Worm (Caenorhabditis elegans) whole organism, early embryonic: ENCODE results near the gene F20G2.2.

Experiments used
- B0310.2 ChIP-seq: sonication (generic microtip); optimal IDR thresholded peaks from 2 replicates; lab custom pipeline; 2016; ENCODE audit warnings: mild to moderate bottlenecking, missing genetic modification characterization, missing compliant biosample characterization
- F13C5.2 ChIP-seq: sonication (generic microtip); optimal IDR thresholded peaks from 2 replicates; lab custom pipeline; 2017; ENCODE audit warnings: mild to moderate bottlenecking, missing genetic modification characterization, inconsistent platforms, missing compliant biosample characterization
- aly-1 ChIP-seq: sonication (generic microtip); optimal IDR thresholded peaks from 2 replicates; lab custom pipeline; 2016; ENCODE audit warnings: missing genetic modification characterization, missing compliant biosample characterization
- ama-1 ChIP-seq: fragments of 150-350 bp; optimal IDR thresholded peaks from 2 replicates; lab custom pipeline; 2014
- ceh-13 ChIP-seq: fragments of 200-800 bp; sonication (Bioruptor generic); optimal IDR thresholded peaks from 2 replicates; lab custom pipeline; 2018; ENCODE audit warnings: mild to moderate bottlenecking, missing genetic modification characterization, missing compliant biosample characterization
- ceh-36 ChIP-seq: sonication (generic microtip); optimal IDR thresholded peaks from 2 replicates; lab custom pipeline; 2016; ENCODE audit warnings: missing genetic modification characterization, inconsistent platforms, missing compliant biosample characterization
- ets-7 ChIP-seq: sonication (generic microtip); optimal IDR thresholded peaks from 2 replicates; lab custom pipeline; 2016; ENCODE audit warnings: missing genotype, missing genetic modification characterization, missing compliant biosample characterization
- flt-1 ChIP-seq: fragments of 200-800 bp; sonication (Bioruptor generic); IDR thresholded peaks from 2 replicates; pipeline ENCODE4 v1.3.6; 2022; ENCODE audit warnings: missing genetic modification characterization, missing compliant biosample characterization
- hmbx-1 ChIP-seq: sonication (generic microtip); optimal IDR thresholded peaks from 2 replicates; lab custom pipeline; 2016; ENCODE audit warnings: mild to moderate bottlenecking, missing genetic modification characterization, missing compliant biosample characterization
- hmg-4 ChIP-seq: fragments of 200-800 bp; sonication (Bioruptor generic); optimal IDR thresholded peaks from 2 replicates; lab custom pipeline; 2018; ENCODE audit warnings: mild to moderate bottlenecking, missing genetic modification characterization, missing compliant biosample characterization
- hnd-1 ChIP-seq: sonication (generic microtip); optimal IDR thresholded peaks from 2 replicates; lab custom pipeline; 2016; ENCODE audit warnings: missing genetic modification characterization, missing compliant biosample characterization
- pes-1 ChIP-seq: fragments of 200-800 bp; sonication (Bioruptor generic); IDR thresholded peaks from 2 replicates; pipeline ENCODE4 v1.3.6; 2022; ENCODE audit warnings: missing genetic modification reagents, missing genetic modification characterization, missing compliant biosample characterization
- scrt-1 ChIP-seq: fragments of 200-800 bp; sonication (Bioruptor generic); IDR thresholded peaks from 2 replicates; pipeline ENCODE4 v1.3.6; 2022; ENCODE audit warnings: missing genetic modification characterization, missing compliant biosample characterization
- sea-1 ChIP-seq: fragments of 200-800 bp; sonication (Bioruptor generic); conservative IDR thresholded peaks from 2 replicates; pipeline ENCODE4 v1.3.6; 2022; ENCODE audit warnings: missing genetic modification characterization, missing compliant biosample characterization
- tbx-11 ChIP-seq: fragments of 200-800 bp; sonication (Bioruptor generic); IDR thresholded peaks from 2 replicates; pipeline ENCODE4 v1.3.6; 2022; ENCODE audit warnings: missing genetic modification characterization, missing compliant biosample characterization
- tbx-37 ChIP-seq: fragments of 200-800 bp; sonication (Bioruptor generic); conservative IDR thresholded peaks from 2 replicates; pipeline ENCODE4 v1.3.6; 2022; ENCODE audit warnings: missing genetic modification reagents, missing genetic modification characterization, missing compliant biosample characterization
- tra-4 ChIP-seq: sonication (generic microtip); optimal IDR thresholded peaks from 2 replicates; lab custom pipeline; 2017; ENCODE audit warnings: missing genetic modification characterization, missing compliant biosample characterization

The F20G2.2 gene

DNA sequence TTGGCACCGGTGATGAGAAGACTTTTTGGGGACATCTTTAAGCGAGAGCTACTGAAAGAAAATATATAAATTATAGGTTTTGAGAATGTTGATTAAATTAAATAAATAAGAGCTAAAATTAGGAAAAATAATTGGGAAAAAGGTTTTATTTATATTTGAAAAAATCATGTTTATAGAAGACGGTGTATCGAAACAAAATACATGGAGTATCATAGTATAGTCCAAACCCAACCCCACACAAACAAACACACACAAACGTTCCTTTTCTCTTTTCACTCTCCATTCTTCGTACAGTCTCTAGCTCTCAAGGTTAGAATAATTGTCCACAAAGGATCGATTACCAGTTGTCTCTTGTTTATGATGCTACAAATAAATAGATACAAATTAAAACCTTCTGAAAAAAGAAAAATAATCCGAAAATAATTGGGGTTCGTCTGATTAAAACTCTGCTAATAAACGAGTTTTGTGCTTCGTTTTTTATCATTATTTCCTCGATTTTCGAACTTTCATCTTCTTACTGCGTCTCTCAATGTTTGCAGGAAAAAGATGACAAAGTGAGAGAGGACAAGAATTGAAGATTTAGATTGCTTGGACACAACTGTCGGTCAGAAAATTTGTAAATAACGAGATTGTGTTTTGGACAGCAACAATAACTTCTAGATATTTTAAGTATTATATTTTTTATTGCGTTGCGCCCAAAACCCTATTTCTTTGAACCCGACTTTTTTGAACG is at the start of gene F20G2.2:
F20G2.2 (minus strand) TSS at position 51 of the 733 bp plus-strand sequence.
- TF ChIP-seq hmg-4 (GFP tag; lab: Kevin White, UChicago) = no peak

ce11 chrV:13803902-13804301 is 47.7 kb upstream of the F20G2.2 start, which contains the start of gene swan-2:
TSS of gene swan-2 (minus strand) at chrV:13804281.
- TF ChIP-seq tbx-37 (GFP tag; lab: Robert Waterston, UW) (no peak), ama-1 (peak; percentile 22), sea-1 (GFP tag; lab: Robert Waterston, UW) (0 out of 2 replicates have a peak, but pooled peaks have one; percentile 40)

ce11 chrV:13799190-13799589 is 43.0 kb upstream of the F20G2.2 start:
- no peak for TF ChIP-seq flt-1 (GFP tag; lab: Robert Waterston, UW)
- no peak for TF ChIP-seq ceh-36
- TF ChIP-seq tra-4 (tag; lab: Kevin White, UChicago) = no peak
- no peak for TF ChIP-seq aly-1 (tag; lab: Kevin White, UChicago)
- no peak for TF ChIP-seq scrt-1
- no peak for TF ChIP-seq ceh-13 (GFP tag; lab: Kevin White, UChicago)
- TF ChIP-seq hnd-1 = no peak
- no peak for TF ChIP-seq sea-1 (GFP tag; lab: Robert Waterston, UW)
- TF ChIP-seq tbx-11 = no peak
- TF ChIP-seq ama-1 = no peak
- no peak for TF ChIP-seq hmg-4 (GFP tag; lab: Kevin White, UChicago)

- TF ChIP-seq F13C5.2 (tag; lab: Kevin White, UChicago) (no peak), hmg-4 (GFP tag; lab: Kevin White, UChicago) (no peak), ets-7 (tag; lab: Kevin White, UChicago) (no peak), ceh-36 (no peak), ceh-13 (GFP tag; lab: Kevin White, UChicago) (no peak), tbx-11 (no peak), flt-1 (GFP tag; lab: Robert Waterston, UW) (no peak), pes-1 (GFP tag; lab: Robert Waterston, UW) (no peak), ama-1 (no peak), scrt-1 (no peak), tra-4 (tag; lab: Kevin White, UChicago) (no peak), tbx-37 (GFP tag; lab: Robert Waterston, UW) (no peak), aly-1 (tag; lab: Kevin White, UChicago) (no peak), B0310.2 (tag; lab: Kevin White, UChicago) (no peak), hmbx-1 (tag; lab: Kevin White, UChicago) (no peak), hnd-1 (no peak), sea-1 (GFP tag; lab: Robert Waterston, UW) (no peak)
Measured at ce11 chrV:13796246-13796776, 40.1 kb upstream of the F20G2.2 start, which contains the start of gene twk-32. TSS of gene twk-32 (plus strand) at chrV:13796641.

- TF ChIP-seq tbx-37 (GFP tag; lab: Robert Waterston, UW) (no peak), B0310.2 (tag; lab: Kevin White, UChicago) (no peak), flt-1 (GFP tag; lab: Robert Waterston, UW) (no peak), scrt-1 (no peak), ceh-13 (GFP tag; lab: Kevin White, UChicago) (no peak), tbx-11 (no peak), ets-7 (tag; lab: Kevin White, UChicago) (no peak), hnd-1 (no peak), ama-1 (no peak), hmg-4 (GFP tag; lab: Kevin White, UChicago) (no peak), F13C5.2 (tag; lab: Kevin White, UChicago) (no peak), ceh-36 (no peak), hmbx-1 (tag; lab: Kevin White, UChicago) (no peak), sea-1 (GFP tag; lab: Robert Waterston, UW) (no peak), tra-4 (tag; lab: Kevin White, UChicago) (no peak), aly-1 (tag; lab: Kevin White, UChicago) (no peak), pes-1 (GFP tag; lab: Robert Waterston, UW) (no peak)
Measured at ce11 chrV:13794046-13794445, 37.8 kb upstream of the F20G2.2 start.

ce11 chrV:13790557-13790956 is 34.3 kb upstream of the F20G2.2 start:
- TF ChIP-seq ceh-36 (no peak), ets-7 (tag; lab: Kevin White, UChicago) (no peak), tbx-11 (no peak), hmg-4 (GFP tag; lab: Kevin White, UChicago) (no peak), flt-1 (GFP tag; lab: Robert Waterston, UW) (no peak), scrt-1 (no peak), ceh-13 (GFP tag; lab: Kevin White, UChicago) (no peak), tra-4 (tag; lab: Kevin White, UChicago) (no peak), tbx-37 (GFP tag; lab: Robert Waterston, UW) (no peak), aly-1 (tag; lab: Kevin White, UChicago) (no peak), ama-1 (no peak), hnd-1 (no peak), sea-1 (GFP tag; lab: Robert Waterston, UW) (no peak), hmbx-1 (tag; lab: Kevin White, UChicago) (no peak), B0310.2 (tag; lab: Kevin White, UChicago) (no peak)

DNA sequence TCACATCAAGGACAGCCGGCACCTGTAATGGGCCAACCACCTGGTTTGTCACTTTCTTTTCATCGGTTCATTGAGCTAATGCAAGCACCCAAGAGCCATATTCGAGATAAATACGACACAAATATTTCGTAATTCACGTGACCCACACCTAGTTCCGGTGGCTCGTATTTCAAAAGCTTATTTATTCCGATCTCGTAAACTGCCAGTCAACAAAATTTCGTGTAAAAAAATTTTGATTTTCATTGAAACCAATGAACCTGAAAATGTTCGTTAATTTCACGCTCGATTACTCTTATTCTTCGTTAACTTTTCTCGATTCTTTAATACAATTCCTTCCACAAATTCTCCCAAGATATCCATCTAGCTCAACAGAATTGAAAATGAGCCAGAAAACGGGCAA is 33.9 kb upstream of the F20G2.2 start:
- TF ChIP-seq sea-1 (GFP tag; lab: Robert Waterston, UW) (no peak), flt-1 (GFP tag; lab: Robert Waterston, UW) (no peak)
